Fruit fly (Drosophila melanogaster) whole organism, pupa: ENCODE measurements around the gene CG4766.

Source experiments
- CG8159 ChIP-seq: fragments of 200-800 bp; sonication (Bioruptor generic); optimal IDR thresholded peaks from 3 replicates; lab custom pipeline; 2018; ENCODE audit warnings: missing biosample characterization, mild to moderate bottlenecking, missing genetic modification characterization, moderate library complexity
- CG9948 ChIP-seq: fragments of 200-800 bp; sonication (Bioruptor generic); optimal IDR thresholded peaks from 2 replicates; lab custom pipeline; 2018; ENCODE audit warnings: missing biosample characterization, mild to moderate bottlenecking, missing genetic modification characterization, moderate library complexity
- EcR ChIP-seq: fragments of 200-800 bp; sonication (Bioruptor generic); optimal IDR thresholded peaks from 3 replicates; lab custom pipeline; 2019; ENCODE audit warnings: missing biosample characterization, missing genetic modification characterization, mild to moderate bottlenecking, moderate library complexity, missing genetic modification reagents
- gl ChIP-seq: fragments of 200-800 bp; sonication (Bioruptor generic); optimal IDR thresholded peaks from 2 replicates; lab custom pipeline; 2018; ENCODE audit warnings: missing biosample characterization, mild to moderate bottlenecking, missing genetic modification characterization

dm6 chrX:5969860-5970665, 30.5 kb downstream of the CG4766 start:
- TF ChIP-seq CG9948 (tag; lab: Kevin White, UChicago) (peak; percentile 9), CG8159 (tag; lab: Kevin White, UChicago) (peak; percentile 38), gl (tag; lab: Kevin White, UChicago) (no peak), EcR (GFP tag; lab: Kevin White, UChicago) (no peak)
